Fruit fly (Drosophila melanogaster): ENCODE results near the gene CG7557.

CG7557 gene

dm6 chr3L:11424858-11425257, 20.1 kb upstream of the CG7557 start, which contains the start of gene CG7560:
Gene CG7560 (plus strand): TSS chr3L:11425158.
- TF ChIP-seq Myc (optimal IDR thresholded peaks at IDR 0.05) (no peak), h (optimal IDR thresholded peaks at IDR 0.05) (no peak), insv (optimal IDR thresholded peaks at IDR 0.05) (no peak), psq (optimal IDR thresholded peaks at IDR 0.05) (no peak), ttk (optimal IDR thresholded peaks at IDR 0.05) (no peak), Sin3A (optimal IDR thresholded peaks at IDR 0.05) (no peak)

dm6 chr3L:11428390-11428789, 16.6 kb upstream of the CG7557 start:
- no peak for TF ChIP-seq psq (optimal IDR thresholded peaks at IDR 0.05)
- TF ChIP-seq Sin3A (optimal IDR thresholded peaks at IDR 0.05) = no peak
- no peak for TF ChIP-seq ttk (optimal IDR thresholded peaks at IDR 0.05)
- TF ChIP-seq insv (optimal IDR thresholded peaks at IDR 0.05) = no peak
- TF ChIP-seq h (optimal IDR thresholded peaks at IDR 0.05) = no peak
- no peak for TF ChIP-seq Myc (optimal IDR thresholded peaks at IDR 0.05)

- TF ChIP-seq Myc (optimal IDR thresholded peaks at IDR 0.05) (no peak), psq (optimal IDR thresholded peaks at IDR 0.05) (no peak), insv (optimal IDR thresholded peaks at IDR 0.05) (no peak), h (optimal IDR thresholded peaks at IDR 0.05) (no peak), ttk (optimal IDR thresholded peaks at IDR 0.05) (no peak), Sin3A (optimal IDR thresholded peaks at IDR 0.05) (no peak)
Measured at dm6 chr3L:11429695-11430094, 15.3 kb upstream of the CG7557 start.

- TF ChIP-seq Sin3A (optimal IDR thresholded peaks at IDR 0.05) = no peak
- no peak for TF ChIP-seq psq (optimal IDR thresholded peaks at IDR 0.05)
- TF ChIP-seq insv (optimal IDR thresholded peaks at IDR 0.05) = no peak
- TF ChIP-seq h (optimal IDR thresholded peaks at IDR 0.05) = no peak
- no peak for TF ChIP-seq Myc (optimal IDR thresholded peaks at IDR 0.05)
- TF ChIP-seq ttk (optimal IDR thresholded peaks at IDR 0.05) = no peak
Measured at dm6 chr3L:11431251-11431925, 13.6 kb upstream of the CG7557 start.

- no peak for TF ChIP-seq h (optimal IDR thresholded peaks at IDR 0.05)
- no peak for TF ChIP-seq Sin3A (optimal IDR thresholded peaks at IDR 0.05)
- TF ChIP-seq Myc (optimal IDR thresholded peaks at IDR 0.05) = no peak
Measured at dm6 chr3L:11431926-11432323, 13.0 kb upstream of the CG7557 start.

dm6 chr3L:11432472-11432871, 12.5 kb upstream of the CG7557 start:
- TF ChIP-seq Sin3A (optimal IDR thresholded peaks at IDR 0.05) (no peak), Myc (optimal IDR thresholded peaks at IDR 0.05) (no peak), ttk (optimal IDR thresholded peaks at IDR 0.05) (no peak), insv (optimal IDR thresholded peaks at IDR 0.05) (no peak), psq (optimal IDR thresholded peaks at IDR 0.05) (no peak), h (optimal IDR thresholded peaks at IDR 0.05) (no peak)

dm6 chr3L:11433151-11433550, 11.8 kb upstream of the CG7557 start:
- TF ChIP-seq h (optimal IDR thresholded peaks at IDR 0.05) (no peak), ttk (optimal IDR thresholded peaks at IDR 0.05) (no peak), Myc (optimal IDR thresholded peaks at IDR 0.05) (no peak), insv (optimal IDR thresholded peaks at IDR 0.05) (no peak), Sin3A (optimal IDR thresholded peaks at IDR 0.05) (no peak), psq (optimal IDR thresholded peaks at IDR 0.05) (no peak)

dm6 chr3L:11434112-11434511, 10.8 kb upstream of the CG7557 start:
- TF ChIP-seq Myc (optimal IDR thresholded peaks at IDR 0.05) (no peak), Sin3A (optimal IDR thresholded peaks at IDR 0.05) (no peak), psq (optimal IDR thresholded peaks at IDR 0.05) (no peak), insv (optimal IDR thresholded peaks at IDR 0.05) (no peak), h (optimal IDR thresholded peaks at IDR 0.05) (no peak), ttk (optimal IDR thresholded peaks at IDR 0.05) (no peak)

dm6 chr3L:11435376-11435775, 9.6 kb upstream of the CG7557 start, which contains the start of gene CG6149:
Gene CG6149 (minus strand): TSS chr3L:11435476.
- TF ChIP-seq ttk (optimal IDR thresholded peaks at IDR 0.05) = no peak
- no peak for TF ChIP-seq Sin3A (optimal IDR thresholded peaks at IDR 0.05)
- no peak for TF ChIP-seq psq (optimal IDR thresholded peaks at IDR 0.05)
- TF ChIP-seq h (optimal IDR thresholded peaks at IDR 0.05) = no peak
- no peak for TF ChIP-seq Myc (optimal IDR thresholded peaks at IDR 0.05)
- TF ChIP-seq insv (optimal IDR thresholded peaks at IDR 0.05) = no peak

dm6 chr3L:11439570-11439969, 5.4 kb upstream of the CG7557 start:
- TF ChIP-seq insv (optimal IDR thresholded peaks at IDR 0.05) = no peak
- no peak for TF ChIP-seq psq (optimal IDR thresholded peaks at IDR 0.05)
- no peak for TF ChIP-seq h (optimal IDR thresholded peaks at IDR 0.05)
- no peak for TF ChIP-seq ttk (optimal IDR thresholded peaks at IDR 0.05)
- no peak for TF ChIP-seq Myc (optimal IDR thresholded peaks at IDR 0.05)
- no peak for TF ChIP-seq Sin3A (optimal IDR thresholded peaks at IDR 0.05)

- TF ChIP-seq Myc (optimal IDR thresholded peaks at IDR 0.05) (no peak), h (optimal IDR thresholded peaks at IDR 0.05) (no peak), ttk (optimal IDR thresholded peaks at IDR 0.05) (no peak), psq (optimal IDR thresholded peaks at IDR 0.05) (no peak), Sin3A (optimal IDR thresholded peaks at IDR 0.05) (no peak), insv (optimal IDR thresholded peaks at IDR 0.05) (no peak)
Measured at dm6 chr3L:11440258-11440657, 4.7 kb upstream of the CG7557 start.

dm6 chr3L:11440769-11441168, 4.2 kb upstream of the CG7557 start:
- TF ChIP-seq Myc (optimal IDR thresholded peaks at IDR 0.05) = no peak
- no peak for TF ChIP-seq Sin3A (optimal IDR thresholded peaks at IDR 0.05)

All from Kc167 (cell line).